Fruit fly (Drosophila melanogaster) whole organism, embryonic: ENCODE results near the gene Rab26.

Source experiments
- BEAF-32 ChIP-seq: fragments of 200-800 bp; sonication (Bioruptor generic); optimal IDR thresholded peaks from 3 replicates; lab custom pipeline; 2017; ENCODE audit warnings: missing biosample characterization, missing genetic modification characterization, mild to moderate bottlenecking, moderate library complexity, missing genetic modification reagents
- CG11085 ChIP-seq: fragments of 200-800 bp; sonication (Bioruptor generic); IDR thresholded peaks from 2 replicates; pipeline ENCODE4 v1.3.6; 2022; ENCODE audit warnings: missing biosample characterization, missing genetic modification characterization
- CG13287 ChIP-seq: fragments of 200-800 bp; sonication (Bioruptor generic); IDR thresholded peaks from 2 replicates; pipeline ENCODE4 v1.3.6; 2022; ENCODE audit warnings: missing biosample characterization, missing genetic modification characterization; ENCODE audit not compliant: partially characterized antibody
- CG13296 ChIP-seq: fragments of 200-800 bp; sonication (Bioruptor generic); optimal IDR thresholded peaks from 3 replicates; lab custom pipeline; 2018; ENCODE audit warnings: missing biosample characterization, mild to moderate bottlenecking, missing genetic modification characterization
- CG13424 ChIP-seq: fragments of 200-800 bp; sonication (Bioruptor generic); optimal IDR thresholded peaks from 2 replicates; lab custom pipeline; 2019; ENCODE audit warnings: missing biosample characterization, mild to moderate bottlenecking, missing genetic modification characterization, moderate library complexity
- CG13775 ChIP-seq: fragments of 200-800 bp; sonication (Bioruptor generic); optimal IDR thresholded peaks from 3 replicates; lab custom pipeline; 2017; ENCODE audit warnings: missing biosample characterization, mild to moderate bottlenecking, missing genetic modification characterization
- CG13894 ChIP-seq: fragments of 200-800 bp; sonication (Bioruptor generic); optimal IDR thresholded peaks from 3 replicates; lab custom pipeline; 2018; ENCODE audit warnings: missing biosample characterization, mild to moderate bottlenecking, missing genetic modification characterization, moderate library complexity
- CG14667 ChIP-seq: fragments of 200-800 bp; sonication (Bioruptor generic); IDR thresholded peaks from 2 replicates; pipeline ENCODE4 v1.3.6; 2022; ENCODE audit warnings: missing biosample characterization, missing genetic modification characterization
- CG14860 ChIP-seq: fragments of 200-800 bp; sonication (Bioruptor generic); IDR thresholded peaks from 3 replicates; pipeline ENCODE4 v1.3.6; 2022; ENCODE audit warnings: missing biosample characterization, missing genetic modification characterization; ENCODE audit not compliant: partially characterized antibody
- CG2116 ChIP-seq: fragments of 200-800 bp; sonication (Bioruptor generic); optimal IDR thresholded peaks from 3 replicates; lab custom pipeline; 2018; ENCODE audit warnings: missing biosample characterization, mild to moderate bottlenecking, missing genetic modification characterization
- CG2712 ChIP-seq: fragments of 200-800 bp; optimal IDR thresholded peaks from 3 replicates; lab custom pipeline; 2019; ENCODE audit warnings: missing biosample characterization, mild to moderate bottlenecking, missing genetic modification characterization, moderate library complexity
- CG30020 ChIP-seq: fragments of 200-800 bp; optimal IDR thresholded peaks from 2 replicates; lab custom pipeline; 2019; ENCODE audit warnings: missing biosample characterization, mild to moderate bottlenecking, missing genetic modification characterization, moderate library complexity
- CG32767 ChIP-seq: fragments of 200-800 bp; sonication (Bioruptor generic); IDR thresholded peaks from 2 replicates; pipeline ENCODE4 v1.3.6; 2022; ENCODE audit warnings: missing biosample characterization, missing genetic modification characterization
- CG33557 ChIP-seq: fragments of 200-800 bp; sonication (Bioruptor generic); optimal IDR thresholded peaks from 2 replicates; lab custom pipeline; 2019; ENCODE audit warnings: missing biosample characterization, mild to moderate bottlenecking, missing genetic modification characterization, moderate library complexity
- CG3726 ChIP-seq: fragments of 200-800 bp; sonication (Bioruptor generic); IDR thresholded peaks from 3 replicates; pipeline ENCODE4, ENCODE4 v1.3.6; 2022; ENCODE audit warnings: missing biosample characterization, missing genetic modification characterization
- CG6765 ChIP-seq: fragments of 200-800 bp; sonication (Bioruptor generic); optimal IDR thresholded peaks from 3 replicates; lab custom pipeline; 2017; ENCODE audit warnings: missing biosample characterization, mild to moderate bottlenecking, missing genetic modification characterization
- CG7271 ChIP-seq: fragments of 200-800 bp; sonication (Bioruptor generic); optimal IDR thresholded peaks from 2 replicates; lab custom pipeline; 2018; ENCODE audit warnings: missing biosample characterization, mild to moderate bottlenecking, missing genetic modification characterization, moderate library complexity
- CG8281 ChIP-seq: fragments of 200-800 bp; sonication (Bioruptor generic); optimal IDR thresholded peaks from 2 replicates; lab custom pipeline; 2018; ENCODE audit warnings: missing biosample characterization, mild to moderate bottlenecking, missing genetic modification characterization, moderate library complexity
- CG8290 ChIP-seq, 3 experiments: fragments of 200-800 bp; sonication (Bioruptor generic); optimal IDR thresholded peaks; 2 replicates each; lab custom pipeline; 2016 to 2019; ENCODE audit warnings: missing biosample characterization in 3 of 3, missing genetic modification characterization in 3 of 3, mild to moderate bottlenecking in 2 of 3, moderate library complexity in 1 of 3
- CG8924 ChIP-seq: fragments of 200-800 bp; optimal IDR thresholded peaks from 3 replicates; lab custom pipeline; 2019; ENCODE audit warnings: missing biosample characterization, mild to moderate bottlenecking, missing genetic modification characterization, moderate library complexity
- CG9932 ChIP-seq: fragments of 200-800 bp; sonication (Bioruptor generic); IDR thresholded peaks from 2 replicates; pipeline ENCODE4 v1.3.6; 2022; ENCODE audit warnings: missing biosample characterization, missing genetic modification characterization
- CTCF ChIP-seq: fragments of 200-800 bp; sonication (Bioruptor generic); optimal IDR thresholded peaks from 2 replicates; lab custom pipeline; 2017; ENCODE audit warnings: missing biosample characterization, mild to moderate bottlenecking, missing genetic modification characterization, moderate library complexity
- CoRest ChIP-seq: fragments of 200-800 bp; sonication (Bioruptor generic); optimal IDR thresholded peaks from 3 replicates; lab custom pipeline; 2018; ENCODE audit warnings: missing biosample characterization, mild to moderate bottlenecking, missing genetic modification characterization, moderate library complexity
- Ets65A ChIP-seq: fragments of 200-800 bp; sonication (Bioruptor generic); peaks from one replicate; lab custom pipeline; 2016; ENCODE audit warnings: missing biosample characterization, missing genetic modification characterization
- GATAe ChIP-seq: fragments of 200-800 bp; sonication (Bioruptor generic); conservative IDR thresholded peaks from 2 replicates; pipeline ENCODE4 v1.3.6; 2022; ENCODE audit warnings: missing biosample characterization, missing genetic modification characterization
- H2.0 ChIP-seq: fragments of 200-800 bp; sonication (Bioruptor generic); IDR thresholded peaks from 2 replicates; pipeline ENCODE4 v1.3.6; 2022; ENCODE audit warnings: missing biosample characterization, missing genetic modification characterization
- HLH54F ChIP-seq: fragments of 200-800 bp; sonication (Bioruptor generic); optimal IDR thresholded peaks from 3 replicates; lab custom pipeline; 2016; ENCODE audit warnings: missing biosample characterization, missing genetic modification characterization
- Hmr ChIP-seq: fragments of 200-800 bp; sonication (Bioruptor generic); optimal IDR thresholded peaks from 3 replicates; lab custom pipeline; 2017; ENCODE audit warnings: mild to moderate bottlenecking, missing biosample characterization, missing genetic modification reagents, missing genetic modification characterization
- Hsf ChIP-seq: fragments of 200-800 bp; sonication (Bioruptor generic); optimal IDR thresholded peaks from 3 replicates; lab custom pipeline; 2016; ENCODE audit warnings: missing biosample characterization, missing genetic modification characterization
- Opbp ChIP-seq: fragments of 200-800 bp; sonication (Bioruptor generic); IDR thresholded peaks from 3 replicates; pipeline ENCODE4 v1.3.6; 2022; ENCODE audit warnings: missing biosample characterization, missing genetic modification characterization; ENCODE audit not compliant: partially characterized antibody
- Ptx1 ChIP-seq: fragments of 200-800 bp; sonication (Bioruptor generic); IDR thresholded peaks from 2 replicates; pipeline ENCODE4 v1.3.6; 2022; ENCODE audit warnings: missing biosample characterization, missing genetic modification characterization
- ab ChIP-seq: fragments of 200-800 bp; sonication (Bioruptor generic); optimal IDR thresholded peaks from 2 replicates; lab custom pipeline; 2016; ENCODE audit warnings: missing biosample characterization, missing genetic modification characterization
- al ChIP-seq: fragments of 200-800 bp; sonication (Bioruptor generic); IDR thresholded peaks from 2 replicates; pipeline ENCODE4 v1.3.6; 2022; ENCODE audit warnings: missing biosample characterization, missing genetic modification characterization
- bsh ChIP-seq, 2 experiments: fragments of 200-800 bp; sonication (Bioruptor generic); optimal IDR thresholded peaks; 2 replicates each; lab custom pipeline; 2017 to 2018; ENCODE audit warnings: mild to moderate bottlenecking in 2 of 2, missing biosample characterization in 2 of 2, missing genetic modification characterization in 2 of 2, moderate library complexity in 1 of 2
- corto ChIP-seq: fragments of 200-800 bp; sonication (Bioruptor generic); optimal IDR thresholded peaks from 2 replicates; lab custom pipeline; 2016; ENCODE audit warnings: missing biosample characterization, mild to moderate bottlenecking, missing genetic modification characterization, moderate library complexity
- esg ChIP-seq: fragments of 200-800 bp; sonication (Bioruptor generic); conservative IDR thresholded peaks from 2 replicates; pipeline ENCODE4 v1.3.6; 2022; ENCODE audit warnings: missing biosample characterization, missing genetic modification characterization
- eve ChIP-seq, 2 experiments: fragments of >200 bp; optimal IDR thresholded peaks; 2 replicates each; lab custom pipeline; 2017; ENCODE audit warnings: missing biosample characterization in 2 of 2, missing genetic modification characterization in 2 of 2
- fd3F ChIP-seq: fragments of 200-800 bp; sonication (Bioruptor generic); optimal IDR thresholded peaks from 2 replicates; lab custom pipeline; 2018; ENCODE audit warnings: missing biosample characterization, mild to moderate bottlenecking, missing genetic modification characterization, moderate library complexity
- fu2 ChIP-seq: fragments of 200-800 bp; sonication (Bioruptor generic); optimal IDR thresholded peaks from 2 replicates; lab custom pipeline; 2016; ENCODE audit warnings: missing biosample characterization, missing genetic modification characterization
- gfzf ChIP-seq: fragments of 200-800 bp; sonication (Bioruptor generic); optimal IDR thresholded peaks from 2 replicates; lab custom pipeline; 2016; ENCODE audit warnings: missing biosample characterization, mild to moderate bottlenecking, missing genetic modification characterization, moderate library complexity
- gsb ChIP-seq: fragments of 200-800 bp; sonication (Bioruptor generic); IDR thresholded peaks from 2 replicates; pipeline ENCODE4 v1.3.6; 2022; ENCODE audit warnings: missing biosample characterization, missing genetic modification characterization
- gsb-n ChIP-seq: fragments of 200-800 bp; sonication (Bioruptor generic); optimal IDR thresholded peaks from 3 replicates; lab custom pipeline; 2018; ENCODE audit warnings: missing biosample characterization, mild to moderate bottlenecking, missing genetic modification characterization
- h ChIP-seq: fragments of >200 bp; optimal IDR thresholded peaks from 2 replicates; lab custom pipeline; 2017
- hb ChIP-seq: fragments of 200-800 bp; sonication (Bioruptor generic); IDR thresholded peaks from 3 replicates; pipeline ENCODE4 v1.3.6; 2022; ENCODE audit warnings: missing biosample characterization, missing genetic modification characterization; ENCODE audit not compliant: partially characterized antibody
- oc ChIP-seq: fragments of 200-800 bp; sonication (Bioruptor generic); optimal IDR thresholded peaks from 2 replicates; lab custom pipeline; 2018; ENCODE audit warnings: missing biosample characterization, mild to moderate bottlenecking, missing genetic modification characterization, moderate library complexity
- pzg ChIP-seq: fragments of 200-800 bp; sonication (Bioruptor generic); optimal IDR thresholded peaks from 3 replicates; lab custom pipeline; 2018; ENCODE audit warnings: missing biosample characterization, mild to moderate bottlenecking, missing genetic modification characterization, moderate library complexity
- rib ChIP-seq: fragments of 200-800 bp; sonication (Bioruptor generic); IDR thresholded peaks from 2 replicates; pipeline ENCODE4 v1.3.6; 2022; ENCODE audit warnings: missing biosample characterization, missing genetic modification characterization
- sob ChIP-seq: fragments of 200-800 bp; sonication (Bioruptor generic); IDR thresholded peaks from 2 replicates; pipeline ENCODE4 v1.3.6; 2022; ENCODE audit warnings: missing biosample characterization, missing genetic modification characterization
- usp ChIP-seq: fragments of >200 bp; optimal IDR thresholded peaks from 2 replicates; lab custom pipeline; 2017; ENCODE audit warnings: missing biosample characterization, missing genetic modification characterization
- vvl ChIP-seq: fragments of 200-800 bp; sonication (Bioruptor generic); IDR thresholded peaks from 2 replicates; pipeline ENCODE4 v1.3.6; 2022; ENCODE audit warnings: missing biosample characterization, missing genetic modification characterization
- zfh1 ChIP-seq: fragments of 200-800 bp; sonication (Bioruptor generic); IDR thresholded peaks from 3 replicates; pipeline ENCODE4 v1.3.6; 2022; ENCODE audit warnings: missing biosample characterization, missing genetic modification characterization

Gene Rab26

dm6 chr3L:21304400-21304799 lies 14.2 kb upstream of the Rab26 start, which contains the start of the genes CG11309 and CG7632 (continued):
- TF ChIP-seq CG33557 (peak; percentile 100), CG2116 (GFP tag; lab: Kevin White, UChicago) (peak; percentile 93), CG32767 (GFP tag; lab: Robert Waterston, UW) (peak; percentile 98), H2.0 (GFP tag; lab: Robert Waterston, UW) (peak; percentile 97), CG13424 (tag; lab: Kevin White, UChicago) (peak; percentile 100), vvl (peak; percentile 100), Opbp (no peak; the same call in 2 of the 3 replicates), bsh (GFP tag; optimal IDR thresholded peaks at IDR 0.05; lab: Kevin White, UChicago) (peak; percentile 98 to 100), HLH54F (peak; percentile 98), sob (GFP tag; lab: Robert Waterston, UW) (peak; percentile 98), gsb (peak; percentile 94), eve (GFP tag; optimal IDR thresholded peaks at IDR 0.05; lab: Kevin White, UChicago) (peak; percentile 65 to 100), fu2 (GFP tag; lab: Kevin White, UChicago) (peak; percentile 97), oc (tag; lab: Kevin White, UChicago) (peak; percentile 99), ab (GFP tag; lab: Kevin White, UChicago) (peak; percentile 90), corto (GFP tag; lab: Kevin White, UChicago) (peak; percentile 99), CoRest (tag; lab: Kevin White, UChicago) (peak; percentile 99), esg (peak; percentile 96), Hsf (GFP tag; lab: Kevin White, UChicago) (peak; percentile 99), Ets65A (peak; percentile 100), CG30020 (tag; lab: Kevin White, UChicago) (peak; percentile 93), CG13296 (GFP tag; lab: Kevin White, UChicago) (peak; percentile 100), CG9932 (GFP tag; lab: Robert Waterston, UW) (peak; percentile 96), zfh1 (GFP tag; lab: Robert Waterston, UW) (peak; percentile 99), CG8924 (tag; lab: Kevin White, UChicago) (peak; percentile 100), CG11085 (GFP tag; lab: Robert Waterston, UW) (peak; percentile 89), CG13775 (GFP tag; lab: Kevin White, UChicago) (peak; percentile 99), CG2712 (peak; percentile 100), CG13894 (tag; lab: Kevin White, UChicago) (peak; percentile 99), BEAF-32 (peak; percentile 41), CG7271 (tag; lab: Kevin White, UChicago) (peak; percentile 100), CG13287 (GFP tag; lab: Robert Waterston, UW) (peak; percentile 73), CG3726 (peak; percentile 97), CG8290 (GFP tag; optimal IDR thresholded peaks at IDR 0.05; lab: Kevin White, UChicago) (peak; percentile 99), CG8290 (tag; optimal IDR thresholded peaks at IDR 0.05; lab: Kevin White, UChicago) (peak; percentile 98 to 100), fd3F (GFP tag; lab: Kevin White, UChicago) (peak; percentile 98), GATAe (GFP tag; lab: Robert Waterston, UW) (peak; percentile 83), rib (GFP tag; lab: Robert Waterston, UW) (peak; percentile 98), Ptx1 (peak; percentile 96), CTCF (GFP tag; lab: Kevin White, UChicago) (peak; percentile 81), Hmr (peak; percentile 100), CG8281 (tag; lab: Kevin White, UChicago) (peak; percentile 95), CG6765 (GFP tag; lab: Kevin White, UChicago) (peak; percentile 99), CG14667 (GFP tag; lab: Robert Waterston, UW) (peak; percentile 89), gfzf (GFP tag; lab: Kevin White, UChicago) (peak; percentile 40), al (peak; percentile 93), usp (no peak), h (lab: Kevin White, UChicago) (no peak), CG14860 (GFP tag; lab: Robert Waterston, UW) (no peak), hb (GFP tag; lab: Robert Waterston, UW) (no peak), gsb-n (peak; percentile 99), pzg (GFP tag; lab: Kevin White, UChicago) (peak; percentile 67)
